Worm (Caenorhabditis elegans) whole organism, L2 larva: ENCODE results near the gene cyp-42A1.

Experiments
- nhr-23 ChIP-seq: fragments of 150-350 bp; optimal IDR thresholded peaks from 2 replicates; lab custom pipeline; 2014; ENCODE audit warnings: missing biosample characterization, missing genetic modification reagents, missing genetic modification characterization
- sem-4 ChIP-seq: fragments of 150-350 bp; optimal IDR thresholded peaks from 2 replicates; lab custom pipeline; 2014; ENCODE audit warnings: missing biosample characterization, missing genetic modification reagents, missing genetic modification characterization
- unc-39 ChIP-seq: fragments of 150-350 bp; optimal IDR thresholded peaks from 2 replicates; lab custom pipeline; 2014; ENCODE audit warnings: missing biosample characterization, missing genetic modification characterization

ce11 chrV:18913120-18913519 is 1.3 kb downstream of the cyp-42A1 start:
- TF ChIP-seq sem-4 (tag; lab: Kevin White, UChicago) (no peak), nhr-23 (tag; lab: Kevin White, UChicago) (no peak), unc-39 (tag; lab: Kevin White, UChicago) (no peak)
